Worm (Caenorhabditis elegans): Measurements from ENCODE around the gene C35D10.3.

- no peak for TF ChIP-seq dpl-1 (GFP tag; optimal IDR thresholded peaks at IDR 0.05)
- TF ChIP-seq nhr-120 (GFP tag; IDR thresholded peaks at IDR 0.05), result no peak
- TF ChIP-seq snpc-1.1 (tag; optimal IDR thresholded peaks at IDR 0.05; ENCODE audit: insufficient read depth), result no peak
- TF ChIP-seq attf-3 (GFP tag; conservative IDR thresholded peaks at IDR 0.05), result no peak
- no peak for TF ChIP-seq nfya-1 (tag; optimal IDR thresholded peaks at IDR 0.05; ENCODE audit: borderline replicate concordance, insufficient read depth)
- no peak for TF ChIP-seq lin-54 (GFP tag; optimal IDR thresholded peaks at IDR 0.05)
- TF ChIP-seq lsl-1 (GFP tag; optimal IDR thresholded peaks at IDR 0.05), result no peak
Observed at ce11 chrIII:4856992-4857391, 11.7 kb upstream of the C35D10.3 start.

All from whole organism, young adult.